Worm (Caenorhabditis elegans) whole organism, L1 larva: ENCODE data around the gene srg-30.

ENCODE experiments used
- C04F5.9 ChIP-seq: sonication (generic microtip); optimal IDR thresholded peaks from 2 replicates; lab custom pipeline; 2016; ENCODE audit warnings: missing genetic modification characterization, missing compliant biosample characterization
- C34B4.2 ChIP-seq: sonication (generic microtip); optimal IDR thresholded peaks from 2 replicates; lab custom pipeline; 2017; ENCODE audit warnings: mild to moderate bottlenecking, missing genetic modification characterization, missing compliant biosample characterization
- F16B12.6 ChIP-seq: fragments of 150-350 bp; optimal IDR thresholded peaks from 2 replicates; lab custom pipeline; 2014; ENCODE audit warnings: missing biosample characterization, missing genetic modification characterization
- Y116A8C.19 ChIP-seq: sonication (generic microtip); optimal IDR thresholded peaks from 2 replicates; lab custom pipeline; 2016; ENCODE audit warnings: missing compliant biosample characterization, missing genetic modification characterization, borderline replicate concordance
- blmp-1 ChIP-seq: fragments of 150-350 bp; optimal IDR thresholded peaks from 2 replicates; lab custom pipeline; 2014; ENCODE audit warnings: missing biosample characterization, missing genetic modification characterization
- ceh-63 ChIP-seq: fragments of 200-800 bp; sonication (Bioruptor generic); optimal IDR thresholded peaks from 2 replicates; lab custom pipeline; 2018; ENCODE audit warnings: mild to moderate bottlenecking, missing genetic modification characterization, missing compliant biosample characterization
- ceh-8 ChIP-seq: fragments of 200-800 bp; sonication (Bioruptor generic); optimal IDR thresholded peaks from 2 replicates; lab custom pipeline; 2018; ENCODE audit warnings: mild to moderate bottlenecking, missing genetic modification characterization, moderate library complexity, missing compliant biosample characterization
- ceh-82 ChIP-seq, 3 experiments: fragments of 150-350 bp in 1 of 3; sonication (generic microtip) in 2 of 3; optimal IDR thresholded peaks; 2 replicates each; lab custom pipeline; 2014 to 2017; ENCODE audit warnings: missing biosample characterization in 3 of 3, missing genetic modification characterization in 3 of 3
- ceh-88 ChIP-seq: fragments of 200-800 bp; sonication (Bioruptor generic); IDR thresholded peaks from 2 replicates; pipeline ENCODE4 v1.3.6; 2022; ENCODE audit warnings: missing genetic modification characterization, missing compliant biosample characterization
- ceh-90 ChIP-seq: sonication (generic microtip); optimal IDR thresholded peaks from 2 replicates; lab custom pipeline; 2016; ENCODE audit warnings: missing genetic modification characterization, missing compliant biosample characterization
- dpl-1 ChIP-seq, 3 experiments: fragments of 150-350 bp in 2 of 3; sonication (generic microtip) in 1 of 3; optimal IDR thresholded peaks; 2 replicates each; lab custom pipeline; 2014 to 2017; ENCODE audit warnings: missing biosample characterization in 3 of 3, missing genetic modification characterization in 3 of 3, missing genetic modification reagents in 3 of 3
- dsc-1 ChIP-seq: sonication (generic microtip); optimal IDR thresholded peaks from 2 replicates; lab custom pipeline; 2016; ENCODE audit warnings: mild to moderate bottlenecking, missing genetic modification characterization, missing compliant biosample characterization
- efl-1 ChIP-seq, 4 experiments: fragments of 150-350 bp; optimal IDR thresholded peaks in 3 of 4; peaks in 1 of 4; 1 replicate in 1 of 4; 2 replicates in 3 of 4; lab custom pipeline; 2014; ENCODE audit warnings: missing biosample characterization in 2 of 4, missing genetic modification characterization in 2 of 4, missing genetic modification reagents in 2 of 4
- egl-27 ChIP-seq, 2 experiments: fragments of 150-350 bp in 1 of 2; sonication (generic microtip); optimal IDR thresholded peaks; 3 replicates each; lab custom pipeline; 2017 to 2018; ENCODE audit warnings: missing biosample characterization in 2 of 2, missing genetic modification characterization in 2 of 2, missing genetic modification reagents in 2 of 2
- elt-2 ChIP-seq: sonication (generic microtip); optimal IDR thresholded peaks from 2 replicates; lab custom pipeline; 2016; ENCODE audit warnings: missing genetic modification characterization, mild to moderate bottlenecking, inconsistent platforms, missing compliant biosample characterization, missing genetic modification reagents
- elt-3 ChIP-seq, 6 experiments: fragments of 150-350 bp in 1 of 6; sonication (generic microtip); optimal IDR thresholded peaks; 2 replicates each; lab custom pipeline; 2017 to 2018; ENCODE audit warnings: missing biosample characterization in 6 of 6, missing genetic modification characterization in 6 of 6, inconsistent platforms in 1 of 6
- ets-5 ChIP-seq: fragments of 200-800 bp; sonication (Bioruptor generic); IDR thresholded peaks from 2 replicates; pipeline ENCODE4 v1.3.6; 2022; ENCODE audit warnings: missing genetic modification characterization, missing compliant biosample characterization
- fkh-8 ChIP-seq: sonication (generic microtip); optimal IDR thresholded peaks from 2 replicates; lab custom pipeline; 2016; ENCODE audit warnings: mild to moderate bottlenecking, missing genetic modification characterization, missing compliant biosample characterization
- fos-1 ChIP-seq: fragments of 150-350 bp; optimal IDR thresholded peaks from 2 replicates; lab custom pipeline; 2014; ENCODE audit warnings: missing biosample characterization, missing genetic modification characterization
- hlh-17 ChIP-seq: fragments of 200-800 bp; sonication (Bioruptor generic); optimal IDR thresholded peaks from 2 replicates; lab custom pipeline; 2018; ENCODE audit warnings: missing genetic modification characterization, mild to moderate bottlenecking, missing compliant biosample characterization, moderate library complexity, borderline replicate concordance
- hpl-2 ChIP-seq: fragments of 150-350 bp; optimal IDR thresholded peaks from 2 replicates; lab custom pipeline; 2014; ENCODE audit warnings: missing biosample characterization, missing genetic modification reagents, missing genetic modification characterization
- irx-1 ChIP-seq: sonication (generic microtip); optimal IDR thresholded peaks from 2 replicates; lab custom pipeline; 2016; ENCODE audit warnings: missing genetic modification characterization, missing compliant biosample characterization
- jun-1 ChIP-seq: fragments of 150-350 bp; optimal IDR thresholded peaks from 2 replicates; lab custom pipeline; 2014; ENCODE audit warnings: missing biosample characterization, missing genetic modification reagents, missing genetic modification characterization
- lin-13 ChIP-seq: fragments of 150-350 bp; optimal IDR thresholded peaks from 2 replicates; lab custom pipeline; 2014; ENCODE audit warnings: missing biosample characterization, missing genetic modification reagents, missing genetic modification characterization
- lin-14 ChIP-seq: fragments of 200-800 bp; sonication (Bioruptor generic); optimal IDR thresholded peaks from 2 replicates; lab custom pipeline; 2018; ENCODE audit warnings: mild to moderate bottlenecking, missing genetic modification characterization, moderate library complexity, missing compliant biosample characterization
- lin-15B ChIP-seq: fragments of 150-350 bp; sonication (generic microtip); optimal IDR thresholded peaks from 3 replicates; lab custom pipeline; 2014; ENCODE audit warnings: missing biosample characterization, missing genetic modification characterization
- lin-35 ChIP-seq, 2 experiments: fragments of 150-350 bp; optimal IDR thresholded peaks; 2 replicates each; lab custom pipeline; 2014; ENCODE audit warnings: missing biosample characterization in 2 of 2, missing genetic modification characterization in 2 of 2, missing genetic modification reagents in 2 of 2
- lir-3 ChIP-seq: sonication (generic microtip); optimal IDR thresholded peaks from 2 replicates; lab custom pipeline; 2016; ENCODE audit warnings: mild to moderate bottlenecking, missing genetic modification characterization, moderate library complexity, missing compliant biosample characterization; ENCODE audit not compliant: poor library complexity
- lsy-2 ChIP-seq, 2 experiments: fragments of 150-350 bp; optimal IDR thresholded peaks; 2 replicates each; lab custom pipeline; 2014; ENCODE audit warnings: missing biosample characterization in 2 of 2, missing genetic modification characterization in 2 of 2
- mab-9 ChIP-seq: fragments of 200-800 bp; sonication (Bioruptor generic); IDR thresholded peaks from 2 replicates; pipeline ENCODE4 v1.3.6; 2022; ENCODE audit warnings: missing genetic modification reagents, missing genetic modification characterization, missing compliant biosample characterization
- mdl-1 ChIP-seq, 2 experiments: fragments of 150-350 bp; optimal IDR thresholded peaks; 2 replicates each; lab custom pipeline; 2014 to 2017; ENCODE audit warnings: missing biosample characterization in 2 of 2, missing genetic modification characterization in 2 of 2, inconsistent platforms in 1 of 2
- mef-2 ChIP-seq: fragments of 150-350 bp; optimal IDR thresholded peaks from 2 replicates; lab custom pipeline; 2014; ENCODE audit warnings: missing biosample characterization, missing genetic modification characterization
- mep-1 ChIP-seq: fragments of 150-350 bp; optimal IDR thresholded peaks from 2 replicates; lab custom pipeline; 2014; ENCODE audit warnings: missing biosample characterization, missing genetic modification characterization
- nhr-20 ChIP-seq: sonication (generic microtip); optimal IDR thresholded peaks from 2 replicates; lab custom pipeline; 2016; ENCODE audit warnings: mild to moderate bottlenecking, missing genetic modification characterization, missing compliant biosample characterization
- nhr-237 ChIP-seq: fragments of 150-350 bp; optimal IDR thresholded peaks from 2 replicates; lab custom pipeline; 2014; ENCODE audit warnings: missing biosample characterization, missing genetic modification characterization
- nhr-28 ChIP-seq: fragments of 150-350 bp; optimal IDR thresholded peaks from 2 replicates; lab custom pipeline; 2014; ENCODE audit warnings: missing biosample characterization, missing genetic modification characterization
- nhr-47 ChIP-seq: sonication (generic microtip); optimal IDR thresholded peaks from 2 replicates; lab custom pipeline; 2016; ENCODE audit warnings: mild to moderate bottlenecking, missing genetic modification characterization, moderate library complexity, missing compliant biosample characterization
- nhr-76 ChIP-seq: sonication (generic microtip); optimal IDR thresholded peaks from 2 replicates; lab custom pipeline; 2017; ENCODE audit warnings: missing biosample characterization, missing genetic modification characterization
- nhr-77 ChIP-seq: fragments of 150-350 bp; optimal IDR thresholded peaks from 2 replicates; lab custom pipeline; 2014; ENCODE audit warnings: missing biosample characterization, missing genetic modification characterization
- rnt-1 ChIP-seq: sonication (generic microtip); optimal IDR thresholded peaks from 2 replicates; lab custom pipeline; 2016; ENCODE audit warnings: mild to moderate bottlenecking, missing genetic modification characterization, moderate library complexity, missing compliant biosample characterization
- skn-1 ChIP-seq: fragments of 150-350 bp; optimal IDR thresholded peaks from 2 replicates; lab custom pipeline; 2014; ENCODE audit warnings: missing biosample characterization, missing genetic modification characterization
- sox-4 ChIP-seq: sonication (generic microtip); optimal IDR thresholded peaks from 2 replicates; lab custom pipeline; 2016; ENCODE audit warnings: missing genetic modification characterization, missing compliant biosample characterization
- sup-37 ChIP-seq: fragments of 200-800 bp; sonication (Bioruptor generic); optimal IDR thresholded peaks from 2 replicates; lab custom pipeline; 2018; ENCODE audit warnings: mild to moderate bottlenecking, missing genetic modification characterization, missing compliant biosample characterization
- swsn-7 ChIP-seq: sonication (generic microtip); optimal IDR thresholded peaks from 2 replicates; lab custom pipeline; 2016; ENCODE audit warnings: missing genetic modification characterization, missing compliant biosample characterization
- tlp-1 ChIP-seq: fragments of 150-350 bp; optimal IDR thresholded peaks from 2 replicates; lab custom pipeline; 2014; ENCODE audit warnings: missing biosample characterization, missing genetic modification characterization
- unc-130 ChIP-seq: fragments of 150-350 bp; optimal IDR thresholded peaks from 2 replicates; lab custom pipeline; 2017; ENCODE audit warnings: missing biosample characterization, missing genetic modification characterization, inconsistent platforms
- unc-30 ChIP-seq: sonication (generic microtip); optimal IDR thresholded peaks from 2 replicates; lab custom pipeline; 2017; ENCODE audit warnings: missing biosample characterization, missing genetic modification characterization
- unc-62 ChIP-seq: fragments of 150-350 bp; optimal IDR thresholded peaks from 2 replicates; lab custom pipeline; 2014; ENCODE audit warnings: missing biosample characterization, missing genetic modification reagents, missing genetic modification characterization
- unc-86 ChIP-seq: sonication (generic microtip); optimal IDR thresholded peaks from 2 replicates; lab custom pipeline; 2016; ENCODE audit warnings: missing genetic modification characterization, missing compliant biosample characterization
- unc-98 ChIP-seq: fragments of 200-800 bp; sonication (Bioruptor generic); IDR thresholded peaks from 2 replicates; pipeline ENCODE4 v1.3.6; 2022; ENCODE audit warnings: missing genetic modification characterization, missing compliant biosample characterization
- vab-15 ChIP-seq: sonication (generic microtip); optimal IDR thresholded peaks from 2 replicates; lab custom pipeline; 2017; ENCODE audit warnings: missing genotype, mild to moderate bottlenecking, missing genetic modification characterization, missing compliant biosample characterization
- zag-1 ChIP-seq: fragments of 150-350 bp; optimal IDR thresholded peaks from 2 replicates; lab custom pipeline; 2014; ENCODE audit warnings: missing biosample characterization, missing genetic modification characterization

The srg-30 gene

DNA sequence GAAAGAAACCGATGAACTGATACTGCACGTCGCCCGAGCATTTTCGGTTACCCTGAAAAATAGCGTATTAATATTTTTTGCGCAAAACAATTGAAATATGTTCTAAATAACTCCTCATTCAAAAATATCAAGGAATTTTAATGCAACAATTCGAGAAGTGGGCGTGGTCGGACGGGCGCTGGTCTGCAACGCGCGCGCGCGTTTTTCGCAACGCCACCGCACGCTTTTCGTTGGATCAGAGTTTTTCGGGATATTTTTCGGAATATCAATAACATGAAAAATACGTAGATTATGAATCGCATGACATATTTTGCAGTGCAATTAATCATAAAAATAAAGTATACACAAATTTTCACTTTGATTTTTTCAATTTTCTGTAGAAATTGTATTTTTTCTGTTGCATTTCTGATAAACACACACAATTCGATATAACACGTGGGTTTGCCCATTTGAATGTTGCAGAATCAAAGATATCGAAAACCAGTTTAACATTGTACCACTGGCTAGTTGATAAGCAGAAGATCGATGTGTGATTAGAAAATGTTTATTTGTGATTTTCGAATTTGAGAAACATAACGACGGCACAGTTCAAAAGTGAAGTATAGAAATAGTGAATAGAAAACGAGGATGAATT, 9.0 kb downstream of the srg-30 start, which contains the start of gene dlst-1 (continued):
- TF ChIP-seq jun-1 (peak; percentile 1), efl-1 (optimal IDR thresholded peaks at IDR 0.05; lab: Kevin White, UChicago) (peak; percentile 35 to 53), efl-1 (GFP tag; optimal IDR thresholded peaks at IDR 0.05 in 1 of 2; lab: Kevin White, UChicago) (peak; percentile 35 to 94), unc-62 (no peak), mef-2 (no peak), C04F5.9 (tag; lab: Kevin White, UChicago) (no peak), irx-1 (peak; percentile 48), unc-130 (tag; lab: Kevin White, UChicago) (no peak), sup-37 (GFP tag; lab: Kevin White, UChicago) (no peak), ceh-8 (GFP tag; lab: Kevin White, UChicago) (no peak), elt-2 (tag; lab: Kevin White, UChicago) (no peak), unc-86 (tag; lab: Kevin White, UChicago) (peak; percentile 36), lin-35 (GFP tag; optimal IDR thresholded peaks at IDR 0.05; lab: Kevin White, UChicago) (peak in 1 of 2 experiments; percentile 17), lsy-2 (tag; optimal IDR thresholded peaks at IDR 0.05; lab: Kevin White, UChicago) (peak; percentile 41 to 46), nhr-237 (tag; lab: Kevin White, UChicago) (no peak), unc-98 (GFP tag; lab: Robert Waterston, UW) (no peak), ceh-82 (tag; optimal IDR thresholded peaks at IDR 0.05; lab: Kevin White, UChicago) (peak; percentile 30 to 48 (median 40)), lir-3 (tag; lab: Kevin White, UChicago) (no peak), C34B4.2 (tag; lab: Kevin White, UChicago) (no peak), nhr-76 (no peak), skn-1 (peak; percentile 50), dpl-1 (GFP tag; optimal IDR thresholded peaks at IDR 0.05; lab: Kevin White, UChicago) (peak in 2 of 3 experiments; percentile 42 to 43), unc-30 (tag; lab: Kevin White, UChicago) (no peak), nhr-28 (tag; lab: Kevin White, UChicago) (no peak), nhr-77 (no peak), swsn-7 (tag; lab: Kevin White, UChicago) (peak; percentile 65), Y116A8C.19 (no peak), fos-1 (tag; lab: Kevin White, UChicago) (no peak), nhr-20 (peak; percentile 62), elt-3 (tag; optimal IDR thresholded peaks at IDR 0.05; lab: Kevin White, UChicago) (peak in 1 of 6 experiments; percentile 32), ceh-90 (tag; lab: Kevin White, UChicago) (no peak), lin-13 (GFP tag; lab: Kevin White, UChicago) (no peak), lin-15B (tag; lab: Kevin White, UChicago) (no peak), blmp-1 (peak; percentile 0), hpl-2 (GFP tag; lab: Kevin White, UChicago) (no peak), mdl-1 (tag; optimal IDR thresholded peaks at IDR 0.05; lab: Kevin White, UChicago) (no peak), fkh-8 (no peak), ceh-63 (no peak), nhr-47 (tag; lab: Kevin White, UChicago) (peak; percentile 68), zag-1 (tag; lab: Kevin White, UChicago) (no peak), vab-15 (tag; lab: Kevin White, UChicago) (no peak), dsc-1 (peak; percentile 38), egl-27 (tag; optimal IDR thresholded peaks at IDR 0.05; lab: Kevin White, UChicago) (no peak), ets-5 (GFP tag; lab: Robert Waterston, UW) (no peak), hlh-17 (no peak), lin-14 (GFP tag; lab: Kevin White, UChicago) (peak; percentile 54), ceh-88 (GFP tag; lab: Robert Waterston, UW) (no peak), mab-9 (no peak), mep-1 (tag; lab: Kevin White, UChicago) (no peak), rnt-1 (tag; lab: Kevin White, UChicago) (peak; percentile 69), sox-4 (tag; lab: Kevin White, UChicago) (peak; percentile 20), tlp-1 (tag; lab: Kevin White, UChicago) (no peak), F16B12.6 (no peak)
